Worm (Caenorhabditis elegans): ENCODE results near the gene cnc-7.

- TF ChIP-seq nhr-11 (tag; optimal IDR thresholded peaks at IDR 0.05) = no peak
- TF ChIP-seq F13H6.1 (tag; optimal IDR thresholded peaks at IDR 0.05) = no peak
- no peak for TF ChIP-seq nfya-1 (tag; optimal IDR thresholded peaks at IDR 0.05)
- TF ChIP-seq fkh-10 (GFP tag; optimal IDR thresholded peaks at IDR 0.05) = no peak
- TF ChIP-seq nhr-232 (tag; optimal IDR thresholded peaks at IDR 0.05) = no peak
- TF ChIP-seq che-1 (tag; optimal IDR thresholded peaks at IDR 0.05) = no peak
These were observed 46.2 kb upstream of the cnc-7 start for ce11 chrV:20347625-20348024.

Measured in whole organism, late embryonic.